Worm (Caenorhabditis elegans): ENCODE measurements around the gene abce-1.

DNA sequence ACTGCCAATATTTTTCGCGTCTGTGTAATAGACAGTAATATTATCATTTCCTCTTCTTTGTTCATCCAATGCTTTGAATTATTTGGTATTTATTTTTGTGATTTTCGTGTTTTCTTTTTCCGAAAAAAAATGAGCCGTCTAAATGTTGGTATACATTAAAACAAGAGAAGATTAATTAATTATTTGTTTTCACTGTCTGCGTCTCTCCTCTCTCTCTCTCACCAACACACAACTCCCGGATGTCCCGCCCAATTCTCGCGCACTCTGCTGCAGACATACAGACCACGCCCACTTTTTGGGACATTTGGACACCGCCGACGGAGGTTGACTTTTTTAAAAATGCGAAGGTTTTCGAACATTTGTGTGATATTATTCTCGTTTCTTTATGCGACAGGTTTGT is 34.1 kb upstream of the abce-1 start, which contains the start of gene zig-8:
- TF ChIP-seq lin-39 (tag; optimal IDR thresholded peaks at IDR 0.05) (no peak), ceh-82 (tag; optimal IDR thresholded peaks at IDR 0.05) (no peak), nhr-12 (tag; optimal IDR thresholded peaks at IDR 0.05) (no peak), elt-3 (tag; optimal IDR thresholded peaks at IDR 0.05) (no peak)

Measured in whole organism, L1 larva.